Worm (Caenorhabditis elegans) whole organism, L2 larva: ENCODE data around the gene msp-58.

Source experiments
- F13H6.1 ChIP-seq: sonication (generic microtip); optimal IDR thresholded peaks from 2 replicates; lab custom pipeline; 2016; ENCODE audit warnings: missing genetic modification characterization, missing compliant biosample characterization
- R02D3.7 ChIP-seq: fragments of 150-350 bp; optimal IDR thresholded peaks from 2 replicates; lab custom pipeline; 2014; ENCODE audit warnings: missing biosample characterization, missing genetic modification characterization
- Y55F3AM.14 ChIP-seq: fragments of 200-800 bp; sonication (Bioruptor generic); optimal IDR thresholded peaks from 2 replicates; lab custom pipeline; 2018; ENCODE audit warnings: mild to moderate bottlenecking, missing genetic modification characterization, missing compliant biosample characterization
- ZK546.5 ChIP-seq: sonication (generic microtip); optimal IDR thresholded peaks from 2 replicates; lab custom pipeline; 2017; ENCODE audit warnings: missing biosample characterization, missing genetic modification characterization
- alr-1 ChIP-seq: fragments of 150-350 bp; optimal IDR thresholded peaks from 2 replicates; lab custom pipeline; 2014; ENCODE audit warnings: missing biosample characterization, missing genetic modification characterization
- aly-2 ChIP-seq: fragments of 150-350 bp; optimal IDR thresholded peaks from 2 replicates; lab custom pipeline; 2014; ENCODE audit warnings: missing biosample characterization, missing genetic modification characterization
- ceh-82 ChIP-seq: fragments of 150-350 bp; optimal IDR thresholded peaks from 2 replicates; lab custom pipeline; 2014; ENCODE audit warnings: missing biosample characterization, missing genetic modification characterization
- crh-2 ChIP-seq: sonication (generic microtip); optimal IDR thresholded peaks from 2 replicates; lab custom pipeline; 2017; ENCODE audit warnings: missing biosample characterization, missing genetic modification characterization
- dmd-4 ChIP-seq: sonication (generic microtip); optimal IDR thresholded peaks from 2 replicates; lab custom pipeline; 2017; ENCODE audit warnings: missing biosample characterization, missing genetic modification characterization
- egl-27 ChIP-seq: sonication (generic microtip); optimal IDR thresholded peaks from 3 replicates; lab custom pipeline; 2017; ENCODE audit warnings: missing biosample characterization, missing genetic modification reagents, missing genetic modification characterization
- elt-3 ChIP-seq: sonication (generic microtip); optimal IDR thresholded peaks from 2 replicates; lab custom pipeline; 2017; ENCODE audit warnings: missing biosample characterization, missing genetic modification characterization
- fos-1 ChIP-seq: fragments of 150-350 bp; optimal IDR thresholded peaks from 2 replicates; lab custom pipeline; 2014; ENCODE audit warnings: missing biosample characterization, missing genetic modification characterization
- gmeb-1 ChIP-seq: fragments of 150-350 bp; optimal IDR thresholded peaks from 2 replicates; lab custom pipeline; 2014; ENCODE audit warnings: missing biosample characterization, missing genetic modification characterization
- lin-13 ChIP-seq: fragments of 150-350 bp; optimal IDR thresholded peaks from 2 replicates; lab custom pipeline; 2014; ENCODE audit warnings: missing biosample characterization, missing genetic modification reagents, missing genetic modification characterization
- lsy-2 ChIP-seq, 2 experiments: fragments of 150-350 bp in 1 of 2; sonication (generic microtip) in 1 of 2; optimal IDR thresholded peaks; 2 replicates each; lab custom pipeline; 2014 to 2017; ENCODE audit warnings: missing biosample characterization in 2 of 2, missing genetic modification characterization in 2 of 2
- mab-5 ChIP-seq: fragments of 150-350 bp; optimal IDR thresholded peaks from 2 replicates; lab custom pipeline; 2014; ENCODE audit warnings: missing biosample characterization, missing genetic modification characterization
- mbf-1 ChIP-seq: sonication (generic microtip); optimal IDR thresholded peaks from 2 replicates; lab custom pipeline; 2017; ENCODE audit warnings: missing biosample characterization, missing genetic modification characterization
- mdl-1 ChIP-seq, 2 experiments: fragments of 150-350 bp in 1 of 2; sonication (generic microtip) in 1 of 2; optimal IDR thresholded peaks; 2 replicates each; lab custom pipeline; 2017; ENCODE audit warnings: missing biosample characterization in 2 of 2, missing genetic modification characterization in 2 of 2
- nhr-11 ChIP-seq: fragments of 150-350 bp; optimal IDR thresholded peaks from 2 replicates; lab custom pipeline; 2014; ENCODE audit warnings: missing biosample characterization, missing genetic modification characterization
- nhr-129 ChIP-seq: fragments of 150-350 bp; optimal IDR thresholded peaks from 2 replicates; lab custom pipeline; 2014; ENCODE audit warnings: missing biosample characterization, missing genetic modification characterization
- nhr-21 ChIP-seq: fragments of 150-350 bp; optimal IDR thresholded peaks from 2 replicates; lab custom pipeline; 2014; ENCODE audit warnings: missing biosample characterization, missing genetic modification characterization
- nhr-23 ChIP-seq: fragments of 150-350 bp; optimal IDR thresholded peaks from 2 replicates; lab custom pipeline; 2014; ENCODE audit warnings: missing biosample characterization, missing genetic modification reagents, missing genetic modification characterization
- nhr-237 ChIP-seq: fragments of 150-350 bp; optimal IDR thresholded peaks from 2 replicates; lab custom pipeline; 2014; ENCODE audit warnings: missing biosample characterization, missing genetic modification characterization
- nhr-25 ChIP-seq: fragments of 150-350 bp; sonication (generic microtip); optimal IDR thresholded peaks from 3 replicates; lab custom pipeline; 2014; ENCODE audit warnings: missing biosample characterization, missing genetic modification characterization
- nhr-6 ChIP-seq: fragments of 150-350 bp; optimal IDR thresholded peaks from 2 replicates; lab custom pipeline; 2014; ENCODE audit warnings: missing biosample characterization, missing genetic modification characterization
- nhr-77 ChIP-seq: fragments of 150-350 bp; optimal IDR thresholded peaks from 2 replicates; lab custom pipeline; 2014; ENCODE audit warnings: missing biosample characterization, missing genetic modification characterization
- peb-1 ChIP-seq: fragments of 150-350 bp; optimal IDR thresholded peaks from 2 replicates; lab custom pipeline; 2014; ENCODE audit warnings: missing biosample characterization, missing genetic modification characterization
- sem-4 ChIP-seq: fragments of 150-350 bp; optimal IDR thresholded peaks from 2 replicates; lab custom pipeline; 2014; ENCODE audit warnings: missing biosample characterization, missing genetic modification reagents, missing genetic modification characterization
- skn-1 ChIP-seq: sonication (generic microtip); optimal IDR thresholded peaks from 2 replicates; lab custom pipeline; 2017; ENCODE audit warnings: missing biosample characterization, missing genetic modification characterization
- sma-3 ChIP-seq: sonication (generic microtip); optimal IDR thresholded peaks from 2 replicates; lab custom pipeline; 2016; ENCODE audit warnings: missing genetic modification reagents, missing genetic modification characterization, missing compliant biosample characterization
- sma-9 ChIP-seq, 2 experiments: fragments of 150-350 bp in 1 of 2; sonication (generic microtip) in 1 of 2; optimal IDR thresholded peaks; 2 replicates each; lab custom pipeline; 2014 to 2016; ENCODE audit warnings: missing genetic modification characterization in 2 of 2, mild to moderate bottlenecking in 1 of 2, missing biosample characterization in 1 of 2, missing compliant biosample characterization in 1 of 2, missing genetic modification reagents in 1 of 2, moderate library complexity in 1 of 2
- unc-55 ChIP-seq: fragments of 150-350 bp; sonication (generic microtip); optimal IDR thresholded peaks from 3 replicates; lab custom pipeline; 2014; ENCODE audit warnings: missing biosample characterization, missing genetic modification reagents, missing genetic modification characterization
- ztf-1 ChIP-seq: fragments of 200-800 bp; sonication (Bioruptor generic); conservative IDR thresholded peaks from 2 replicates; pipeline ENCODE4 v1.3.6; 2022; ENCODE audit warnings: missing genetic modification characterization, missing compliant biosample characterization
- ztf-11 ChIP-seq: sonication (generic microtip); optimal IDR thresholded peaks from 2 replicates; lab custom pipeline; 2017; ENCODE audit warnings: missing biosample characterization, missing genetic modification characterization
- ztf-4 ChIP-seq: fragments of 150-350 bp; optimal IDR thresholded peaks from 2 replicates; lab custom pipeline; 2014; ENCODE audit warnings: missing biosample characterization, missing genetic modification characterization

The msp-58 gene

DNA sequence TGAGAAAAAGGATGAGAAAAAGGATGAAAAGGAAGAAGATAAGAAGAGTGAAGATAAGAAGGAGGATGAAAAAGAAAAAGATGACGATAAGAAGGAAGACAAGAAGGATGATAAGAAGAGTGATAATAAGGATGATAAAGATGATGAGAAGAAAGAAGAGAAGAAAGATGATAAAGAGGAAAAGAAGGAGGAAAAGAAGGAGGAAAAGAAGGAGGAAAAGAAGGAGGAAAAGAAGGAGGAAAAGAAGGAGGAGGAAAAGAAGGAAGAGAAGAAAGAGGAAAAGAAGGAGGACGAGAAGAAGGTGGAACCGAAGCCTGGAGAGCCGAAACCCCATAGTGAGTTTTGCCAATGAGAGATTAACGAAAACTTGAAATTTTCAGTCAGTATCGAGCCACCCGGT lies 35.0 kb upstream of the msp-58 start:
- no peak for TF ChIP-seq nhr-77 (tag; lab: Kevin White, UChicago)
- TF ChIP-seq sma-9 (GFP tag; optimal IDR thresholded peaks at IDR 0.05; lab: Kevin White, UChicago): no peak
- TF ChIP-seq sma-9 (tag; optimal IDR thresholded peaks at IDR 0.05; lab: Kevin White, UChicago): no peak
- no peak for TF ChIP-seq R02D3.7 (tag; lab: Kevin White, UChicago)
- TF ChIP-seq skn-1 (tag; lab: Kevin White, UChicago): no peak
- TF ChIP-seq ZK546.5 (tag; lab: Kevin White, UChicago): no peak
- no peak for TF ChIP-seq aly-2
- TF ChIP-seq elt-3: no peak
- no peak for TF ChIP-seq nhr-25 (tag; lab: Kevin White, UChicago)
- no peak for TF ChIP-seq mab-5 (tag; lab: Kevin White, UChicago)
- TF ChIP-seq nhr-23 (tag; lab: Kevin White, UChicago): no peak
- no peak for TF ChIP-seq gmeb-1 (tag; lab: Kevin White, UChicago)
- TF ChIP-seq mdl-1 (tag; optimal IDR thresholded peaks at IDR 0.05; lab: Kevin White, UChicago): no peak

DNA sequence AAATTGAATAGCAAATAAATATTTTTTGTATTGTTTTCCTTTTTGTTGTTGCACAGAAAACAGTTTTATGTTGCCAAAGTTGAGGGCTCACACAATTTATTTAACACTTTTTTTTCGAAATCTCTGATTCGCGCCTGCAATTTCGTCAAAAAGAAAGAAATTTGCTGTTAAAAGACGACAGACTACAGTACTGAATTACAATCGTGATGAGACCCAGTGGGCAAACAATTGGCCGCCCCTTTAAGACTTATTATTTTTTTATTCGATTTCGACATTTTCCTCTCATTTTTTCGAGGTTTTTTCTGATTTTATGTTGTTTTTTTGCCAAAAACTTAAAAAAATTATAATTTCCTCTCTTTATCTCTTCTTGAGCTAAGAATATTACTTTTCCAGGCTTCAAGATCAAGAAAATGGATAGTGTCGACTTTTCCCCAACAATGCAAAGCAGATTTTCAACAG lies 34.2 kb upstream of the msp-58 start, which contains the start of gene slfl-4:
slfl-4 (plus strand) TSS at position 409 of the 459 bp plus-strand sequence.
- TF ChIP-seq skn-1 (tag; lab: Kevin White, UChicago): no peak
- TF ChIP-seq lin-13 (GFP tag; lab: Kevin White, UChicago): no peak
- TF ChIP-seq nhr-11 (tag; lab: Kevin White, UChicago): no peak
- TF ChIP-seq Y55F3AM.14: no peak
- TF ChIP-seq mdl-1 (tag; optimal IDR thresholded peaks at IDR 0.05; lab: Kevin White, UChicago): no peak
- no peak for TF ChIP-seq ztf-4 (tag; lab: Kevin White, UChicago)
- no peak for TF ChIP-seq gmeb-1 (tag; lab: Kevin White, UChicago)
- no peak for TF ChIP-seq peb-1 (tag; lab: Kevin White, UChicago)
- no peak for TF ChIP-seq ztf-11 (tag; lab: Kevin White, UChicago)
- no peak for TF ChIP-seq R02D3.7 (tag; lab: Kevin White, UChicago)
- no peak for TF ChIP-seq nhr-6 (tag; lab: Kevin White, UChicago)
- no peak for TF ChIP-seq ceh-82 (tag; lab: Kevin White, UChicago)
- no peak for TF ChIP-seq nhr-129 (tag; lab: Kevin White, UChicago)
- TF ChIP-seq mbf-1 (tag; lab: Kevin White, UChicago): no peak
- no peak for TF ChIP-seq fos-1 (tag; lab: Kevin White, UChicago)
- TF ChIP-seq unc-55 (GFP tag; lab: Kevin White, UChicago): no peak

DNA sequence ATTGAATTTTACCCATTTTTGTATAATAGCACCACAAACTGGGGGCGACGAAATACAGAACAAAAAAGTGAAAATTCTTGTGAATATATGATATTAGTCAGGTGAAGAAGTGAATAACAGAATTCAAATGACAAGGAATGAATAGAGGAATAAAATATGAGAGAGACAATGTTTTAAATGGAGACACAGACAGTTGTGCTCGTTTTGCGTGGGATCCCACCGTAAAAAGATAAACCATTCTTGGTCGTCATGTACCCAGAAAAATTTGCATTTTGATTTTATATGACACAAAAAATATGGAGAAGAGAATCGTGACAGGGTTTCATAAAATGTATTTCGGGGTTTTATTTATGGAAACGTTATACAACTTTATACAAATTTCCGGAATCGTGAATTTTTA lies 30.6 kb upstream of the msp-58 start, which contains the start of gene F36H12.17:
F36H12.17 (minus strand) TSS at position 101 of the 400 bp plus-strand sequence.
- TF ChIP-seq dmd-4 (tag; lab: Kevin White, UChicago) (no peak), peb-1 (tag; lab: Kevin White, UChicago) (no peak), fos-1 (tag; lab: Kevin White, UChicago) (no peak), lsy-2 (tag; optimal IDR thresholded peaks at IDR 0.05; lab: Kevin White, UChicago) (no peak), nhr-237 (tag; lab: Kevin White, UChicago) (no peak), ztf-1 (GFP tag; lab: Robert Waterston, UW) (no peak), nhr-23 (tag; lab: Kevin White, UChicago) (no peak), sma-9 (GFP tag; optimal IDR thresholded peaks at IDR 0.05; lab: Kevin White, UChicago) (no peak), sma-9 (tag; optimal IDR thresholded peaks at IDR 0.05; lab: Kevin White, UChicago) (no peak)
- TF ChIP-seq, all 48 proteins: peak for 0

DNA sequence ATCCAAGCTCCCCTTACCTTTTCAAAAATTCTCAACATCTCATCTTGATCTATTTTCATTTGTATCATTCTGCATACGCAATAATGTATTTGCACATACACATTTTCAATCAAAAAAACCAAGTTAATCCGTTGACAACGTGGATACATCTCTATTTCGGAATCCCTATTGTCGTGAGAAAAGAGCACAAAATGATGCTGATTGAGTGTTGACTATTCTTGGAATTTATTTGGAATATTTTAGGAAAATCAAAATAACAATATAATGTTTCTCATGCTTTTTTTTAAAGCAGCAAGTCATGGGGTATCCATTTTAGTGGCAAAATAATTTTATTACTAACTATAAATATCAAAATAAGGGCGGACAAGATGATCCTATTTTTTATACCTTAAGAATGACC lies 26.9 kb upstream of the msp-58 start:
- TF ChIP-seq alr-1 (tag; lab: Kevin White, UChicago): no peak
- TF ChIP-seq elt-3: no peak
- TF ChIP-seq, all 48 proteins: peak for 0

DNA sequence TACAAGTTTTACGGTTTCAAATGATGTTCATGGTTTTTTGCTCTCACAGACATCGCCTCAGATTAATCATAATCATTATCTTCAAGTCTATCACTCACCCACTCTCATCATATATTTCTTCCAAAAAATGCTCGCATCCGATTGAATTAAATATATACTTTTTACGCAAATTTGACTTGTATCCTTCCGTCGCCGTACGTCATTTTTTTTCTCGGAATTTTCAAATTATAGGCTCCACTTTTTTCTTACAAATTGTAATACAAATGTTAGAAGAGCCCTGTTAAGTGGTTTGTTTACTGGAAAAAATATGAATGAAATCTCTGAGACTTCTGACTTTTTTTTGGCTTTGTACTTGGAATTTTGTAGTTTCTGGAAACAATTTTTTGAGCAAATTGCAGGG lies 21.2 kb upstream of the msp-58 start:
- TF ChIP-seq egl-27 (tag; lab: Kevin White, UChicago) (no peak), ZK546.5 (tag; lab: Kevin White, UChicago) (no peak), F13H6.1 (tag; lab: Kevin White, UChicago) (no peak), skn-1 (tag; lab: Kevin White, UChicago) (no peak)
- TF ChIP-seq, all 48 proteins: peak for 0

DNA sequence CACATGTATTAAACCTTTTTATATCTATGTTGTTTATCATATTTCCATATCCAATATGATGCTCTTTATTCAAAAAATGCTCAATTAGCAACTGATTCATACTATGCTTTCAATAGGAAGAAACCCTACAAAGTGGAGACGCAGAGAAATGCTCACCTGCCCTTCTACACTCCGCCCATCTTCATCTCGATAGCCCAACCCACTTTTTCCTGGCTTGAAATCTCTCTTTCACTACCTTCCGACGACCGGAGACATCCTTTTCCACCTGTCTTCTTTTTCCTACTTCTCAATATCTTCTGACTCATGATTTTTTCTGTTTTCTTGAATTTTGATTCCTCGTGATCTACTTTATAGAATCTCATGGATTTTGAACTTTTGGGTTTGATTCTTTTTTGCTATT lies 19.5 kb upstream of the msp-58 start:
- TF ChIP-seq sma-3 (GFP tag; lab: Kevin White, UChicago) (no peak), nhr-237 (tag; lab: Kevin White, UChicago) (no peak), Y55F3AM.14 (no peak), dmd-4 (tag; lab: Kevin White, UChicago) (no peak), unc-55 (GFP tag; lab: Kevin White, UChicago) (no peak), mab-5 (tag; lab: Kevin White, UChicago) (no peak), ztf-4 (tag; lab: Kevin White, UChicago) (no peak), crh-2 (tag; lab: Kevin White, UChicago) (no peak), ceh-82 (tag; lab: Kevin White, UChicago) (no peak), aly-2 (no peak), ztf-11 (tag; lab: Kevin White, UChicago) (no peak), nhr-21 (tag; lab: Kevin White, UChicago) (no peak), sem-4 (tag; lab: Kevin White, UChicago) (no peak)
